Worm (Caenorhabditis elegans): ENCODE data around the gene F44E2.7.

The F44E2.7 gene

DNA sequence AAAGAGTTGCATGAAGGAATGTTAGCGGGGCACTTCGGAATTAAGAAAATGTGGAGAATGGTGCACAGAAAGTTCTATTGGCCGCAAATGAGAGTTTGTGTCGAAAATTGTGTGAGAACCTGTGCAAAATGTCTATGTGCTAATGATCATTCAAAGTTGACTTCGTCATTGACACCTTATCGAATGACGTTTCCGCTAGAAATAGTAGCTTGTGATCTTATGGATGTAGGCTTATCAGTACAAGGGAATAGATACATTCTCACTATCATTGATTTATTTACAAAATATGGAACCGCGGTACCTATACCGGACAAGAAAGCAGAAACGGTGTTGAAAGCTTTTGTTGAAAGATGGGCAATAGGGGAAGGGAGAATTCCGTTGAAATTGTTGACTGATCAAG, 10.2 kb upstream of the F44E2.7 start:
- TF ChIP-seq nhr-237 (tag; optimal IDR thresholded peaks at IDR 0.05), result no peak
- TF ChIP-seq mdl-1 (tag; optimal IDR thresholded peaks at IDR 0.05), result no peak
- TF ChIP-seq zag-1 (tag; optimal IDR thresholded peaks at IDR 0.05), result no peak
- TF ChIP-seq blmp-1 (tag; optimal IDR thresholded peaks at IDR 0.05; ENCODE audit: insufficient read depth), result no peak
- no peak for TF ChIP-seq nhr-6 (tag; optimal IDR thresholded peaks at IDR 0.05)
- no peak for TF ChIP-seq ama-1 (optimal IDR thresholded peaks at IDR 0.05)
- TF ChIP-seq nhr-77 (tag; optimal IDR thresholded peaks at IDR 0.05), result no peak
- TF ChIP-seq nhr-25 (tag; optimal IDR thresholded peaks at IDR 0.05), result no peak
- TF ChIP-seq nhr-129 (tag; optimal IDR thresholded peaks at IDR 0.05), result no peak
- no peak for TF ChIP-seq sma-9 (GFP tag; optimal IDR thresholded peaks at IDR 0.05)
- no peak for TF ChIP-seq sma-9 (tag; optimal IDR thresholded peaks at IDR 0.05)

DNA sequence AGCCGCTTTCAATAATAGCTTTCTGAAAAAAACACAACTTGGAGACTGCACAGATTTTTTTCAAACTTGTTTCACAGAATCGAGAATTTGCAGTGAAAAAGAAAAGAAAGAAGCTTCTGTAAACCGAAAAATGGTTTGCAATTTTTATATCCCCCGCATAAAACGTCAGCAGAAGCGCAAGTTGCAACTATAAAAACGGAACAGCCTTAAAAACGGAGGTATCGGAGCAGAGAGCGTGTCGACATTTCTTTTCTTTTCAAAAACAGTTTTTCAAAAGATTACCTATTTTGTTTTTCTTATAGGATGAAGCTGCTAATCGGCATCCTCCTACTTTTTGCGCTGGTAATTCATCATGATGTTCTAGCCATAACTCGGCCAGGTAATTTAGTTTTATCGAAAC, 3.7 kb upstream of the F44E2.7 start, which contains the start of gene plg-1:
Gene plg-1 (plus strand): TSS at position 301 of the 400 bp plus-strand sequence.
- no peak for TF ChIP-seq gmeb-1 (tag; optimal IDR thresholded peaks at IDR 0.05)
- no peak for TF ChIP-seq ztf-4 (tag; optimal IDR thresholded peaks at IDR 0.05)
- TF ChIP-seq nhr-6 (tag; optimal IDR thresholded peaks at IDR 0.05), result no peak
- TF ChIP-seq nhr-10 (tag; optimal IDR thresholded peaks at IDR 0.05), result no peak
- no peak for TF ChIP-seq zag-1 (tag; optimal IDR thresholded peaks at IDR 0.05)
- no peak for TF ChIP-seq unc-62 (GFP tag; optimal IDR thresholded peaks at IDR 0.05)
- TF ChIP-seq aly-2 (tag; optimal IDR thresholded peaks at IDR 0.05), result no peak
- no peak for TF ChIP-seq nhr-23 (tag; optimal IDR thresholded peaks at IDR 0.05)
- TF ChIP-seq ceh-16 (tag; optimal IDR thresholded peaks at IDR 0.05), result no peak
- TF ChIP-seq mdl-1 (tag; optimal IDR thresholded peaks at IDR 0.05), result no peak
- no peak for TF ChIP-seq ZK546.5 (tag; optimal IDR thresholded peaks at IDR 0.05)
- TF ChIP-seq R02D3.7 (tag; optimal IDR thresholded peaks at IDR 0.05), result no peak

- no peak for TF ChIP-seq nhr-12 (tag; optimal IDR thresholded peaks at IDR 0.05)
- TF ChIP-seq sma-3 (GFP tag; optimal IDR thresholded peaks at IDR 0.05), result peak; percentile 60
- TF ChIP-seq nhr-129 (tag; optimal IDR thresholded peaks at IDR 0.05), result peak; percentile 54
- TF ChIP-seq dmd-4 (tag; optimal IDR thresholded peaks at IDR 0.05), result no peak
- TF ChIP-seq C34F6.9 (tag; optimal IDR thresholded peaks at IDR 0.05), result peak; percentile 87
- no peak for TF ChIP-seq nhr-25 (tag; optimal IDR thresholded peaks at IDR 0.05)
- no peak for TF ChIP-seq ama-1 (optimal IDR thresholded peaks at IDR 0.05)
- no peak for TF ChIP-seq ztf-11 (tag; optimal IDR thresholded peaks at IDR 0.05)
- TF ChIP-seq nhr-11 (tag; optimal IDR thresholded peaks at IDR 0.05), result no peak
- TF ChIP-seq gmeb-1 (tag; optimal IDR thresholded peaks at IDR 0.05), result peak; percentile 91
- no peak for TF ChIP-seq ceh-82 (tag; optimal IDR thresholded peaks at IDR 0.05)
- peak; percentile 45 to 84 for TF ChIP-seq lsy-2 (tag; optimal IDR thresholded peaks at IDR 0.05)
- no peak for TF ChIP-seq nhr-23 (tag; optimal IDR thresholded peaks at IDR 0.05)
- no peak for TF ChIP-seq egl-27 (tag; optimal IDR thresholded peaks at IDR 0.05)
- peak; percentile 31 for TF ChIP-seq lin-11 (tag; optimal IDR thresholded peaks at IDR 0.05)
- peak; percentile 18 for TF ChIP-seq fos-1 (tag; optimal IDR thresholded peaks at IDR 0.05)
- TF ChIP-seq skn-1 (tag; optimal IDR thresholded peaks at IDR 0.05), result peak; percentile 7
- no peak for TF ChIP-seq elt-1 (tag; optimal IDR thresholded peaks at IDR 0.05)
- peak; percentile 8 for TF ChIP-seq nhr-6 (tag; optimal IDR thresholded peaks at IDR 0.05)
- TF ChIP-seq lin-13 (GFP tag; optimal IDR thresholded peaks at IDR 0.05), result no peak
- TF ChIP-seq sma-9 (GFP tag; optimal IDR thresholded peaks at IDR 0.05), result peak; percentile 70
- no peak for TF ChIP-seq sma-9 (tag; optimal IDR thresholded peaks at IDR 0.05)
- no peak for TF ChIP-seq unc-62 (GFP tag; optimal IDR thresholded peaks at IDR 0.05)
- TF ChIP-seq nhr-77 (tag; optimal IDR thresholded peaks at IDR 0.05), result no peak
- TF ChIP-seq snpc-4 (tag; optimal IDR thresholded peaks at IDR 0.05), result no peak
- peak; percentile 90 for TF ChIP-seq unc-55 (GFP tag; optimal IDR thresholded peaks at IDR 0.05)
- TF ChIP-seq unc-39 (tag; optimal IDR thresholded peaks at IDR 0.05), result no peak
- TF ChIP-seq crh-2 (tag; optimal IDR thresholded peaks at IDR 0.05), result peak; percentile 50
- TF ChIP-seq mab-5 (tag; optimal IDR thresholded peaks at IDR 0.05), result no peak
- TF ChIP-seq F13H6.1 (tag; optimal IDR thresholded peaks at IDR 0.05), result no peak
- no peak for TF ChIP-seq mdl-1 (tag; optimal IDR thresholded peaks at IDR 0.05)
- no peak for TF ChIP-seq alr-1 (tag; optimal IDR thresholded peaks at IDR 0.05)
- no peak for TF ChIP-seq blmp-1 (tag; optimal IDR thresholded peaks at IDR 0.05; ENCODE audit: insufficient read depth)
These were observed 2.3 kb upstream of the F44E2.7 start, which contains the start of gene F44E2.9 for ce11 chrIII:8850482-8851047. Gene F44E2.9, minus strand, starts transcription at chrIII:8850532.

Measured in whole organism, L2 larva.